Worm (Caenorhabditis elegans) whole organism, L1 larva: ENCODE data around the gene F58B6.1.

Source experiments
- C04F5.9 ChIP-seq: sonication (generic microtip); optimal IDR thresholded peaks from 2 replicates; lab custom pipeline; 2016; ENCODE audit warnings: missing genetic modification characterization, missing compliant biosample characterization
- C16A3.4 ChIP-seq: fragments of 150-350 bp; optimal IDR thresholded peaks from 2 replicates; lab custom pipeline; 2014; ENCODE audit warnings: missing biosample characterization, missing genetic modification characterization
- C34B4.2 ChIP-seq: sonication (generic microtip); optimal IDR thresholded peaks from 2 replicates; lab custom pipeline; 2017; ENCODE audit warnings: mild to moderate bottlenecking, missing genetic modification characterization, missing compliant biosample characterization
- F16B12.6 ChIP-seq: fragments of 150-350 bp; optimal IDR thresholded peaks from 2 replicates; lab custom pipeline; 2014; ENCODE audit warnings: missing biosample characterization, missing genetic modification characterization
- Y116A8C.19 ChIP-seq: sonication (generic microtip); optimal IDR thresholded peaks from 2 replicates; lab custom pipeline; 2016; ENCODE audit warnings: missing compliant biosample characterization, missing genetic modification characterization, borderline replicate concordance
- aha-1 ChIP-seq: fragments of 150-350 bp; optimal IDR thresholded peaks from 2 replicates; lab custom pipeline; 2014; ENCODE audit warnings: missing biosample characterization, missing genetic modification characterization
- aly-2 ChIP-seq: fragments of 150-350 bp; optimal IDR thresholded peaks from 2 replicates; lab custom pipeline; 2014; ENCODE audit warnings: missing biosample characterization, missing genetic modification characterization
- ama-1 ChIP-seq: fragments of 150-350 bp; optimal IDR thresholded peaks from 2 replicates; lab custom pipeline; 2014
- blmp-1 ChIP-seq: fragments of 150-350 bp; optimal IDR thresholded peaks from 2 replicates; lab custom pipeline; 2014; ENCODE audit warnings: missing biosample characterization, missing genetic modification characterization
- ceh-63 ChIP-seq: fragments of 200-800 bp; sonication (Bioruptor generic); optimal IDR thresholded peaks from 2 replicates; lab custom pipeline; 2018; ENCODE audit warnings: mild to moderate bottlenecking, missing genetic modification characterization, missing compliant biosample characterization
- ceh-8 ChIP-seq: fragments of 200-800 bp; sonication (Bioruptor generic); optimal IDR thresholded peaks from 2 replicates; lab custom pipeline; 2018; ENCODE audit warnings: mild to moderate bottlenecking, missing genetic modification characterization, moderate library complexity, missing compliant biosample characterization
- ceh-82 ChIP-seq, 3 experiments: fragments of 150-350 bp in 1 of 3; sonication (generic microtip) in 2 of 3; optimal IDR thresholded peaks; 2 replicates each; lab custom pipeline; 2014 to 2017; ENCODE audit warnings: missing biosample characterization in 3 of 3, missing genetic modification characterization in 3 of 3
- ceh-90 ChIP-seq: sonication (generic microtip); optimal IDR thresholded peaks from 2 replicates; lab custom pipeline; 2016; ENCODE audit warnings: missing genetic modification characterization, missing compliant biosample characterization
- dpl-1 ChIP-seq, 3 experiments: fragments of 150-350 bp in 2 of 3; sonication (generic microtip) in 1 of 3; optimal IDR thresholded peaks; 2 replicates each; lab custom pipeline; 2014 to 2017; ENCODE audit warnings: missing biosample characterization in 3 of 3, missing genetic modification characterization in 3 of 3, missing genetic modification reagents in 3 of 3
- efl-1 ChIP-seq, 4 experiments: fragments of 150-350 bp; optimal IDR thresholded peaks in 3 of 4; peaks in 1 of 4; 1 replicate in 1 of 4; 2 replicates in 3 of 4; lab custom pipeline; 2014; ENCODE audit warnings: missing biosample characterization in 2 of 4, missing genetic modification characterization in 2 of 4, missing genetic modification reagents in 2 of 4
- efl-3 ChIP-seq: fragments of 200-800 bp; sonication (Bioruptor generic); optimal IDR thresholded peaks from 2 replicates; lab custom pipeline; 2018; ENCODE audit warnings: mild to moderate bottlenecking, missing genetic modification characterization, missing compliant biosample characterization
- elt-3 ChIP-seq, 6 experiments: fragments of 150-350 bp in 1 of 6; sonication (generic microtip); optimal IDR thresholded peaks; 2 replicates each; lab custom pipeline; 2017 to 2018; ENCODE audit warnings: missing biosample characterization in 6 of 6, missing genetic modification characterization in 6 of 6, inconsistent platforms in 1 of 6
- ets-5 ChIP-seq: fragments of 200-800 bp; sonication (Bioruptor generic); IDR thresholded peaks from 2 replicates; pipeline ENCODE4 v1.3.6; 2022; ENCODE audit warnings: missing genetic modification characterization, missing compliant biosample characterization
- fkh-8 ChIP-seq: sonication (generic microtip); optimal IDR thresholded peaks from 2 replicates; lab custom pipeline; 2016; ENCODE audit warnings: mild to moderate bottlenecking, missing genetic modification characterization, missing compliant biosample characterization
- hlh-4 ChIP-seq: sonication (generic microtip); optimal IDR thresholded peaks from 2 replicates; lab custom pipeline; 2016; ENCODE audit warnings: mild to moderate bottlenecking, missing genetic modification characterization, missing compliant biosample characterization
- hpl-2 ChIP-seq: fragments of 150-350 bp; optimal IDR thresholded peaks from 2 replicates; lab custom pipeline; 2014; ENCODE audit warnings: missing biosample characterization, missing genetic modification reagents, missing genetic modification characterization
- irx-1 ChIP-seq: sonication (generic microtip); optimal IDR thresholded peaks from 2 replicates; lab custom pipeline; 2016; ENCODE audit warnings: missing genetic modification characterization, missing compliant biosample characterization
- jun-1 ChIP-seq: fragments of 150-350 bp; optimal IDR thresholded peaks from 2 replicates; lab custom pipeline; 2014; ENCODE audit warnings: missing biosample characterization, missing genetic modification reagents, missing genetic modification characterization
- lin-13 ChIP-seq: fragments of 150-350 bp; optimal IDR thresholded peaks from 2 replicates; lab custom pipeline; 2014; ENCODE audit warnings: missing biosample characterization, missing genetic modification reagents, missing genetic modification characterization
- lin-15B ChIP-seq: fragments of 150-350 bp; sonication (generic microtip); optimal IDR thresholded peaks from 3 replicates; lab custom pipeline; 2014; ENCODE audit warnings: missing biosample characterization, missing genetic modification characterization
- lin-35 ChIP-seq, 2 experiments: fragments of 150-350 bp; optimal IDR thresholded peaks; 2 replicates each; lab custom pipeline; 2014; ENCODE audit warnings: missing biosample characterization in 2 of 2, missing genetic modification characterization in 2 of 2, missing genetic modification reagents in 2 of 2
- lir-3 ChIP-seq: sonication (generic microtip); optimal IDR thresholded peaks from 2 replicates; lab custom pipeline; 2016; ENCODE audit warnings: mild to moderate bottlenecking, missing genetic modification characterization, moderate library complexity, missing compliant biosample characterization; ENCODE audit not compliant: poor library complexity
- mef-2 ChIP-seq: fragments of 150-350 bp; optimal IDR thresholded peaks from 2 replicates; lab custom pipeline; 2014; ENCODE audit warnings: missing biosample characterization, missing genetic modification characterization
- mep-1 ChIP-seq: fragments of 150-350 bp; optimal IDR thresholded peaks from 2 replicates; lab custom pipeline; 2014; ENCODE audit warnings: missing biosample characterization, missing genetic modification characterization
- nhr-12 ChIP-seq: sonication (generic microtip); optimal IDR thresholded peaks from 2 replicates; lab custom pipeline; 2017; ENCODE audit warnings: missing biosample characterization, missing genetic modification characterization
- nhr-19 ChIP-seq: fragments of 200-800 bp; sonication (Bioruptor generic); conservative IDR thresholded peaks from 2 replicates; pipeline ENCODE4 v1.3.6; 2022; ENCODE audit warnings: missing genetic modification characterization, missing compliant biosample characterization
- nhr-47 ChIP-seq: sonication (generic microtip); optimal IDR thresholded peaks from 2 replicates; lab custom pipeline; 2016; ENCODE audit warnings: mild to moderate bottlenecking, missing genetic modification characterization, moderate library complexity, missing compliant biosample characterization
- nhr-77 ChIP-seq: fragments of 150-350 bp; optimal IDR thresholded peaks from 2 replicates; lab custom pipeline; 2014; ENCODE audit warnings: missing biosample characterization, missing genetic modification characterization
- nhr-90 ChIP-seq: sonication (generic microtip); optimal IDR thresholded peaks from 2 replicates; lab custom pipeline; 2016; ENCODE audit warnings: mild to moderate bottlenecking, missing genetic modification characterization, missing compliant biosample characterization; ENCODE audit not compliant: poor library complexity
- pag-3 ChIP-seq: sonication (generic microtip); optimal IDR thresholded peaks from 2 replicates; lab custom pipeline; 2017; ENCODE audit warnings: missing genetic modification characterization, mild to moderate bottlenecking, missing compliant biosample characterization, antibody characterized with exemption, borderline replicate concordance; ENCODE audit not compliant: insufficient read depth
- pqm-1 ChIP-seq: sonication (generic microtip); optimal IDR thresholded peaks from 3 replicates; lab custom pipeline; 2017; ENCODE audit warnings: missing biosample characterization, missing genetic modification characterization
- skn-1 ChIP-seq: fragments of 150-350 bp; optimal IDR thresholded peaks from 2 replicates; lab custom pipeline; 2014; ENCODE audit warnings: missing biosample characterization, missing genetic modification characterization
- sox-4 ChIP-seq: sonication (generic microtip); optimal IDR thresholded peaks from 2 replicates; lab custom pipeline; 2016; ENCODE audit warnings: missing genetic modification characterization, missing compliant biosample characterization
- sptf-1 ChIP-seq: fragments of 150-350 bp; optimal IDR thresholded peaks from 2 replicates; lab custom pipeline; 2014; ENCODE audit warnings: missing biosample characterization, missing genetic modification characterization
- sup-37 ChIP-seq: fragments of 200-800 bp; sonication (Bioruptor generic); optimal IDR thresholded peaks from 2 replicates; lab custom pipeline; 2018; ENCODE audit warnings: mild to moderate bottlenecking, missing genetic modification characterization, missing compliant biosample characterization
- tlp-1 ChIP-seq: fragments of 150-350 bp; optimal IDR thresholded peaks from 2 replicates; lab custom pipeline; 2014; ENCODE audit warnings: missing biosample characterization, missing genetic modification characterization
- unc-130 ChIP-seq: fragments of 150-350 bp; optimal IDR thresholded peaks from 2 replicates; lab custom pipeline; 2017; ENCODE audit warnings: missing biosample characterization, missing genetic modification characterization, inconsistent platforms
- unc-30 ChIP-seq: sonication (generic microtip); optimal IDR thresholded peaks from 2 replicates; lab custom pipeline; 2017; ENCODE audit warnings: missing biosample characterization, missing genetic modification characterization
- unc-62 ChIP-seq: fragments of 150-350 bp; optimal IDR thresholded peaks from 2 replicates; lab custom pipeline; 2014; ENCODE audit warnings: missing biosample characterization, missing genetic modification reagents, missing genetic modification characterization
- unc-98 ChIP-seq: fragments of 200-800 bp; sonication (Bioruptor generic); IDR thresholded peaks from 2 replicates; pipeline ENCODE4 v1.3.6; 2022; ENCODE audit warnings: missing genetic modification characterization, missing compliant biosample characterization
- vab-15 ChIP-seq: sonication (generic microtip); optimal IDR thresholded peaks from 2 replicates; lab custom pipeline; 2017; ENCODE audit warnings: missing genotype, mild to moderate bottlenecking, missing genetic modification characterization, missing compliant biosample characterization
- zag-1 ChIP-seq: fragments of 150-350 bp; optimal IDR thresholded peaks from 2 replicates; lab custom pipeline; 2014; ENCODE audit warnings: missing biosample characterization, missing genetic modification characterization
- ztf-4 ChIP-seq: fragments of 150-350 bp; optimal IDR thresholded peaks from 2 replicates; lab custom pipeline; 2014; ENCODE audit warnings: missing biosample characterization, missing genetic modification characterization

F58B6.1 gene

DNA sequence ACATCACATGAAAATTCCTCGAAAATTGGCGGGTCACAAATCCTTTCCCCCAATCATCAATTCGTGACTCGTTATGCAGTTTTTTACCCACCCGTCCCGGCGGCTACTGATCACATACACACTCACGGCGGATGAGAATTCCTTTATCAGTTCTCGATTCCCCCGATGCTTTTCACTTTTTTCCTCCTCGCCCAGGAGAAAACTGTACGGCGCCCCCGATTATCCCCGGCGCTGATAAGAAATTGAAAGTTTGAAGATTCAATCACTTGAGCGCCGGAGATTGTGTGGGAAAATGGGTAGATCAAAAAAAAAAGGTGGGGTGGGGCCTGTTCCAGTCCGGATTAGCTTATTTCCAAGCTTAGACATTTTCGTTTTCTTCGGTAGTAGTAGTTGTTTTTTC, 32.1 kb upstream of the F58B6.1 start:
- TF ChIP-seq nhr-77 (tag; lab: Kevin White, UChicago) (no peak), blmp-1 (tag; lab: Kevin White, UChicago) (peak; percentile 100)

DNA sequence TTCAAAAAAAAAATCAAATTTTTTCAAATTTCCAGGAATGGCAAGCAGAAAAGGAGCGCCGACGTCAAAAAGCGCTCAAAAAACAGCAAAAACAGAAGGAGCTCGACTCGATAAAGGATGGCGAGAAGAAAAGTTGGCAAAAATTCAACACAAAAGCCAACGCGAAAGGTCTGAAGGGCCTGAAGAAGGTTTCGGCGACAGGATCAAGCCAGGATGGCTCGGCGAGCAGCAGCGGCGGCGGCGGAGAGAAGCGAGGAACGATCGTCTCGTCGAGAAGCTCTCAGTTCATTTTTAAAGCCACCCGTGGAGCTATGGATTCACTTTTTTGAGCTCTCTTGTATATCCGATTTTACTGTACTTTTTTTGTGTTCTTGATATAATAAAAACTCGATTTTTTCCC, 29.1 kb upstream of the F58B6.1 start:
- TF ChIP-seq unc-62 (GFP tag; lab: Kevin White, UChicago) (no peak), C04F5.9 (tag; lab: Kevin White, UChicago) (no peak), unc-130 (tag; lab: Kevin White, UChicago) (no peak), efl-1 (optimal IDR thresholded peaks at IDR 0.05; lab: Kevin White, UChicago) (no peak), efl-1 (GFP tag; optimal IDR thresholded peaks at IDR 0.05 in 1 of 2; lab: Kevin White, UChicago) (peak in 1 of 2 experiments; percentile 76)

DNA sequence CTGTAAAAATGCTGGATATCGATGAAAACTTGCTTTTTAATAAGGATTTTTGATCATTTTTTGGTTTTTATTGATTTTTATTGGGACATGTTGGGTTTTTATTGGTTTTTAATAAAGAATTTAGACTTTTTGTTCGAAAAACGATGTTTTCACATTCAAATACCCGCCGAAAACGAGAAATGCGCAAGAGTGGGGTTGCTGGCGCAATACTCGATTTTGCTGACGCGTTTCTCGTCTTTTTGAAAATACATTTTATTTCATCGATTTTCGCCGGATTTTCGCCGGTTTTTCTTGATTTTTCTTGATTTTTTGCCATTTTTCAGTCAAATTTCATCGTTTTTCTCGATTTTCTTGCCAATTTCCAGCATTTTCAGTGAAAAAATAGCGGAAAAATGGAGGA, 27.1 kb upstream of the F58B6.1 start, which contains the start of gene smr-1:
Gene smr-1, plus strand, starts transcription at position 375 of the 400 bp plus-strand sequence.
- TF ChIP-seq efl-3 (GFP tag; lab: Kevin White, UChicago): peak; percentile 23
- no peak for TF ChIP-seq ets-5 (GFP tag; lab: Robert Waterston, UW)
- TF ChIP-seq nhr-90 (tag; lab: Kevin White, UChicago): peak; percentile 86
- peak; percentile 73 for TF ChIP-seq nhr-77 (tag; lab: Kevin White, UChicago)
- TF ChIP-seq lin-35 (GFP tag; optimal IDR thresholded peaks at IDR 0.05; lab: Kevin White, UChicago): peak; percentile 97 to 99
- TF ChIP-seq sox-4: peak; percentile 51
- TF ChIP-seq C16A3.4 (tag; lab: Kevin White, UChicago): peak; percentile 76
- TF ChIP-seq ama-1: peak; percentile 50
- no peak for TF ChIP-seq ceh-90 (tag; lab: Kevin White, UChicago)
- TF ChIP-seq irx-1 (tag; lab: Kevin White, UChicago): peak; percentile 84
- TF ChIP-seq nhr-12 (tag; lab: Kevin White, UChicago): no peak
- peak; percentile 95 for TF ChIP-seq nhr-47
- TF ChIP-seq dpl-1 (GFP tag; optimal IDR thresholded peaks at IDR 0.05; lab: Kevin White, UChicago): peak; percentile 98 to 99 (median 99)
- TF ChIP-seq efl-1 (optimal IDR thresholded peaks at IDR 0.05; lab: Kevin White, UChicago): peak; percentile 94 to 99
- peak; percentile 98 to 100 for TF ChIP-seq efl-1 (GFP tag; optimal IDR thresholded peaks at IDR 0.05 in 1 of 2; lab: Kevin White, UChicago)
- no peak for TF ChIP-seq hlh-4 (tag; lab: Kevin White, UChicago)
- TF ChIP-seq C34B4.2 (tag; lab: Kevin White, UChicago): peak; percentile 1
- peak; percentile 97 for TF ChIP-seq mep-1
- no peak for TF ChIP-seq sptf-1
- TF ChIP-seq unc-30 (tag; lab: Kevin White, UChicago): no peak
- no peak for TF ChIP-seq vab-15 (tag; lab: Kevin White, UChicago)
- no peak for TF ChIP-seq pag-3 (tag; lab: Kevin White, UChicago)
- TF ChIP-seq lin-15B (tag; lab: Kevin White, UChicago): peak; percentile 70
- TF ChIP-seq ceh-8: peak; percentile 86
- no peak for TF ChIP-seq lir-3 (tag; lab: Kevin White, UChicago)
- TF ChIP-seq nhr-19: peak; percentile 89
- TF ChIP-seq F16B12.6 (tag; lab: Kevin White, UChicago): peak; percentile 70
- TF ChIP-seq pqm-1 (tag; lab: Kevin White, UChicago): no peak
- peak; percentile 85 for TF ChIP-seq aly-2 (tag; lab: Kevin White, UChicago)
- peak; percentile 37 for TF ChIP-seq C04F5.9 (tag; lab: Kevin White, UChicago)
- peak; percentile 73 for TF ChIP-seq sup-37 (GFP tag; lab: Kevin White, UChicago)
- TF ChIP-seq tlp-1 (tag; lab: Kevin White, UChicago): no peak
- TF ChIP-seq elt-3 (tag; optimal IDR thresholded peaks at IDR 0.05; lab: Kevin White, UChicago): peak in 2 of 6 experiments; percentile 69 to 74
- no peak for TF ChIP-seq ztf-4 (tag; lab: Kevin White, UChicago)
- peak; percentile 79 for TF ChIP-seq jun-1 (tag; lab: Kevin White, UChicago)
- no peak for TF ChIP-seq mef-2 (tag; lab: Kevin White, UChicago)
- TF ChIP-seq fkh-8 (tag; lab: Kevin White, UChicago): peak; percentile 81
- TF ChIP-seq ceh-63: no peak
- peak; percentile 24 for TF ChIP-seq aha-1 (tag; lab: Kevin White, UChicago)
- peak; percentile 94 for TF ChIP-seq ceh-82 (tag; optimal IDR thresholded peaks at IDR 0.05; lab: Kevin White, UChicago)
- TF ChIP-seq lin-13 (GFP tag; lab: Kevin White, UChicago): peak; percentile 90
- peak; percentile 32 for TF ChIP-seq zag-1
- peak; percentile 28 for TF ChIP-seq hpl-2 (GFP tag; lab: Kevin White, UChicago)
- TF ChIP-seq unc-98 (GFP tag; lab: Robert Waterston, UW): no peak
- peak; percentile 79 for TF ChIP-seq skn-1
- TF ChIP-seq Y116A8C.19: no peak
